Fruit fly (Drosophila melanogaster): ENCODE data around the gene CG3386.

The CG3386 gene

dm6 chr3L:644111-644718, 38.1 kb downstream of the CG3386 start (continued):
- TF ChIP-seq CG6813 (GFP tag; optimal IDR thresholded peaks at IDR 0.05) (peak; percentile 77), CG10431 (GFP tag; optimal IDR thresholded peaks at IDR 0.05) (peak; percentile 62), Bgb (GFP tag; IDR thresholded peaks at IDR 0.05; ENCODE audit: partially characterized antibody) (no peak), yki (optimal IDR thresholded peaks at IDR 0.05) (no peak), NK7.1 (GFP tag; optimal IDR thresholded peaks at IDR 0.05) (peak; percentile 77), lola (GFP tag; optimal IDR thresholded peaks at IDR 0.05) (peak in 1 of 3 experiments; percentile 69), CG14441 (GFP tag; IDR thresholded peaks at IDR 0.05) (peak; percentile 86), CG10267 (tag; optimal IDR thresholded peaks at IDR 0.05) (peak; percentile 77), sr (GFP tag; IDR thresholded peaks at IDR 0.05) (peak; percentile 73; the same call in 2 of the 3 replicates), CG3281 (GFP tag; optimal IDR thresholded peaks at IDR 0.05) (peak; percentile 68), gfzf (GFP tag; optimal IDR thresholded peaks at IDR 0.05) (peak; percentile 3), hb (GFP tag; IDR thresholded peaks at IDR 0.05; ENCODE audit: partially characterized antibody) (no peak), CG7786 (GFP tag; optimal IDR thresholded peaks at IDR 0.05) (peak; percentile 87), lab (GFP tag; optimal IDR thresholded peaks at IDR 0.05) (peak; percentile 89), mld (GFP tag; IDR thresholded peaks at IDR 0.05; ENCODE audit: partially characterized antibody) (no peak), inv (GFP tag; IDR thresholded peaks at IDR 0.05; ENCODE audit: partially characterized antibody) (no peak), Atf6 (GFP tag; IDR thresholded peaks at IDR 0.05) (peak; percentile 64; the same call in 1 of the 2 replicates), Camta (GFP tag; optimal IDR thresholded peaks at IDR 0.05) (peak; percentile 91), CG16813 (GFP tag; IDR thresholded peaks at IDR 0.05; ENCODE audit: partially characterized antibody) (no peak), CG14965 (GFP tag; optimal IDR thresholded peaks at IDR 0.05; ENCODE audit: borderline replicate concordance) (peak; percentile 60), ab (GFP tag; optimal IDR thresholded peaks at IDR 0.05) (peak; percentile 78), chinmo (GFP tag; IDR thresholded peaks at IDR 0.05; ENCODE audit: partially characterized antibody) (no peak), seq (GFP tag; IDR thresholded peaks at IDR 0.05) (peak; percentile 65; the same call in 1 of the 2 replicates), da (GFP tag; optimal IDR thresholded peaks at IDR 0.05) (peak; percentile 84), pnt (GFP tag; optimal IDR thresholded peaks at IDR 0.05) (peak; percentile 87), Adf1 (GFP tag; IDR thresholded peaks at IDR 0.05) (no peak), CG12071 (GFP tag; optimal IDR thresholded peaks at IDR 0.05) (peak; percentile 90), ind (GFP tag; optimal IDR thresholded peaks at IDR 0.05) (peak; percentile 91), NC2α (GFP tag; optimal IDR thresholded peaks at IDR 0.05) (peak; percentile 78), CG17912 (GFP tag; optimal IDR thresholded peaks at IDR 0.05) (peak; percentile 36), lov (optimal IDR thresholded peaks at IDR 0.05) (no peak), lov (GFP tag; IDR thresholded peaks at IDR 0.05) (peak; percentile 86; the same call in 2 of the 3 replicates), bab2 (GFP tag; optimal IDR thresholded peaks at IDR 0.05) (peak; percentile 85), slou (GFP tag; optimal IDR thresholded peaks at IDR 0.05) (peak; percentile 38), CG13424 (tag; optimal IDR thresholded peaks at IDR 0.05) (peak; percentile 84), grau (tag; optimal IDR thresholded peaks at IDR 0.05) (peak; percentile 82), sisA (GFP tag; IDR thresholded peaks at IDR 0.05) (peak; percentile 94), CG3838 (GFP tag; optimal IDR thresholded peaks at IDR 0.05) (peak; percentile 6), bsh (GFP tag; optimal IDR thresholded peaks at IDR 0.05) (peak; percentile 82 to 93), CG6683 (GFP tag; optimal IDR thresholded peaks at IDR 0.05) (peak; percentile 36), Trl (optimal IDR thresholded peaks at IDR 0.05) (peak in 1 of 2 experiments; percentile 15), Trl (GFP tag; optimal IDR thresholded peaks at IDR 0.05) (peak; percentile 83), fd96Cb (tag; optimal IDR thresholded peaks at IDR 0.05) (peak; percentile 90), Gsc (GFP tag; IDR thresholded peaks at IDR 0.05) (peak; percentile 83), CG12744 (GFP tag; optimal IDR thresholded peaks at IDR 0.05) (peak; percentile 70), BtbVII (GFP tag; optimal IDR thresholded peaks at IDR 0.05) (peak; percentile 55), CG17802 (tag; optimal IDR thresholded peaks at IDR 0.05) (peak; percentile 79), klu (GFP tag; IDR thresholded peaks at IDR 0.05) (peak; percentile 55), wor (GFP tag; IDR thresholded peaks at IDR 0.05) (peak; percentile 85), CG10274 (GFP tag; optimal IDR thresholded peaks at IDR 0.05) (peak; percentile 58)
